Worm (Caenorhabditis elegans) whole organism, L1 larva: ENCODE results near the gene ddp-1.

Experiments
- C04F5.9 ChIP-seq: sonication (generic microtip); optimal IDR thresholded peaks from 2 replicates; lab custom pipeline; 2016; ENCODE audit warnings: missing genetic modification characterization, missing compliant biosample characterization
- C34B4.2 ChIP-seq: sonication (generic microtip); optimal IDR thresholded peaks from 2 replicates; lab custom pipeline; 2017; ENCODE audit warnings: mild to moderate bottlenecking, missing genetic modification characterization, missing compliant biosample characterization
- F16B12.6 ChIP-seq: fragments of 150-350 bp; optimal IDR thresholded peaks from 2 replicates; lab custom pipeline; 2014; ENCODE audit warnings: missing biosample characterization, missing genetic modification characterization
- Y116A8C.19 ChIP-seq: sonication (generic microtip); optimal IDR thresholded peaks from 2 replicates; lab custom pipeline; 2016; ENCODE audit warnings: missing compliant biosample characterization, missing genetic modification characterization, borderline replicate concordance
- alr-1 ChIP-seq: fragments of 200-800 bp; sonication (Bioruptor generic); optimal IDR thresholded peaks from 2 replicates; lab custom pipeline; 2018; ENCODE audit warnings: borderline replicate concordance, mild to moderate bottlenecking, missing genetic modification characterization, missing compliant biosample characterization
- aly-2 ChIP-seq: fragments of 150-350 bp; optimal IDR thresholded peaks from 2 replicates; lab custom pipeline; 2014; ENCODE audit warnings: missing biosample characterization, missing genetic modification characterization
- ceh-63 ChIP-seq: fragments of 200-800 bp; sonication (Bioruptor generic); optimal IDR thresholded peaks from 2 replicates; lab custom pipeline; 2018; ENCODE audit warnings: mild to moderate bottlenecking, missing genetic modification characterization, missing compliant biosample characterization
- ceh-8 ChIP-seq: fragments of 200-800 bp; sonication (Bioruptor generic); optimal IDR thresholded peaks from 2 replicates; lab custom pipeline; 2018; ENCODE audit warnings: mild to moderate bottlenecking, missing genetic modification characterization, moderate library complexity, missing compliant biosample characterization
- ceh-82 ChIP-seq, 3 experiments: fragments of 150-350 bp in 1 of 3; sonication (generic microtip) in 2 of 3; optimal IDR thresholded peaks; 2 replicates each; lab custom pipeline; 2014 to 2017; ENCODE audit warnings: missing biosample characterization in 3 of 3, missing genetic modification characterization in 3 of 3
- ceh-90 ChIP-seq: sonication (generic microtip); optimal IDR thresholded peaks from 2 replicates; lab custom pipeline; 2016; ENCODE audit warnings: missing genetic modification characterization, missing compliant biosample characterization
- ces-1 ChIP-seq: fragments of 150-350 bp; optimal IDR thresholded peaks from 2 replicates; lab custom pipeline; 2014; ENCODE audit warnings: missing biosample characterization, missing genetic modification reagents, missing genetic modification characterization
- dpl-1 ChIP-seq, 3 experiments: fragments of 150-350 bp in 2 of 3; sonication (generic microtip) in 1 of 3; optimal IDR thresholded peaks; 2 replicates each; lab custom pipeline; 2014 to 2017; ENCODE audit warnings: missing biosample characterization in 3 of 3, missing genetic modification characterization in 3 of 3, missing genetic modification reagents in 3 of 3
- dsc-1 ChIP-seq: sonication (generic microtip); optimal IDR thresholded peaks from 2 replicates; lab custom pipeline; 2016; ENCODE audit warnings: mild to moderate bottlenecking, missing genetic modification characterization, missing compliant biosample characterization
- efl-1 ChIP-seq, 4 experiments: fragments of 150-350 bp; optimal IDR thresholded peaks in 3 of 4; peaks in 1 of 4; 1 replicate in 1 of 4; 2 replicates in 3 of 4; lab custom pipeline; 2014; ENCODE audit warnings: missing biosample characterization in 2 of 4, missing genetic modification characterization in 2 of 4, missing genetic modification reagents in 2 of 4
- elt-2 ChIP-seq: sonication (generic microtip); optimal IDR thresholded peaks from 2 replicates; lab custom pipeline; 2016; ENCODE audit warnings: missing genetic modification characterization, mild to moderate bottlenecking, inconsistent platforms, missing compliant biosample characterization, missing genetic modification reagents
- elt-3 ChIP-seq, 6 experiments: fragments of 150-350 bp in 1 of 6; sonication (generic microtip); optimal IDR thresholded peaks; 2 replicates each; lab custom pipeline; 2017 to 2018; ENCODE audit warnings: missing biosample characterization in 6 of 6, missing genetic modification characterization in 6 of 6, inconsistent platforms in 1 of 6
- ets-5 ChIP-seq: fragments of 200-800 bp; sonication (Bioruptor generic); IDR thresholded peaks from 2 replicates; pipeline ENCODE4 v1.3.6; 2022; ENCODE audit warnings: missing genetic modification characterization, missing compliant biosample characterization
- fkh-10 ChIP-seq: sonication (generic microtip); optimal IDR thresholded peaks from 2 replicates; lab custom pipeline; 2017; ENCODE audit warnings: missing biosample characterization, missing genetic modification reagents, missing genetic modification characterization
- fos-1 ChIP-seq: fragments of 150-350 bp; optimal IDR thresholded peaks from 2 replicates; lab custom pipeline; 2014; ENCODE audit warnings: missing biosample characterization, missing genetic modification characterization
- grh-1 ChIP-seq: fragments of 200-800 bp; sonication (Bioruptor generic); IDR thresholded peaks from 2 replicates; pipeline ENCODE4 v1.3.6; 2022; ENCODE audit warnings: missing genetic modification reagents, missing genetic modification characterization, missing compliant biosample characterization
- hlh-17 ChIP-seq: fragments of 200-800 bp; sonication (Bioruptor generic); optimal IDR thresholded peaks from 2 replicates; lab custom pipeline; 2018; ENCODE audit warnings: missing genetic modification characterization, mild to moderate bottlenecking, missing compliant biosample characterization, moderate library complexity, borderline replicate concordance
- hlh-4 ChIP-seq: sonication (generic microtip); optimal IDR thresholded peaks from 2 replicates; lab custom pipeline; 2016; ENCODE audit warnings: mild to moderate bottlenecking, missing genetic modification characterization, missing compliant biosample characterization
- irx-1 ChIP-seq: sonication (generic microtip); optimal IDR thresholded peaks from 2 replicates; lab custom pipeline; 2016; ENCODE audit warnings: missing genetic modification characterization, missing compliant biosample characterization
- isw-1 ChIP-seq: fragments of 200-800 bp; sonication (Bioruptor generic); IDR thresholded peaks from 2 replicates; pipeline ENCODE4 v1.3.6; 2022; ENCODE audit warnings: missing genetic modification characterization, missing compliant biosample characterization
- jun-1 ChIP-seq: fragments of 150-350 bp; optimal IDR thresholded peaks from 2 replicates; lab custom pipeline; 2014; ENCODE audit warnings: missing biosample characterization, missing genetic modification reagents, missing genetic modification characterization
- lin-14 ChIP-seq: fragments of 200-800 bp; sonication (Bioruptor generic); optimal IDR thresholded peaks from 2 replicates; lab custom pipeline; 2018; ENCODE audit warnings: mild to moderate bottlenecking, missing genetic modification characterization, moderate library complexity, missing compliant biosample characterization
- lin-35 ChIP-seq, 2 experiments: fragments of 150-350 bp; optimal IDR thresholded peaks; 2 replicates each; lab custom pipeline; 2014; ENCODE audit warnings: missing biosample characterization in 2 of 2, missing genetic modification characterization in 2 of 2, missing genetic modification reagents in 2 of 2
- lin-39 ChIP-seq: fragments of 150-350 bp; optimal IDR thresholded peaks from 2 replicates; lab custom pipeline; 2014; ENCODE audit warnings: missing biosample characterization, missing genetic modification reagents, missing genetic modification characterization
- lsy-2 ChIP-seq, 2 experiments: fragments of 150-350 bp; optimal IDR thresholded peaks; 2 replicates each; lab custom pipeline; 2014; ENCODE audit warnings: missing biosample characterization in 2 of 2, missing genetic modification characterization in 2 of 2
- mdl-1 ChIP-seq, 2 experiments: fragments of 150-350 bp; optimal IDR thresholded peaks; 2 replicates each; lab custom pipeline; 2014 to 2017; ENCODE audit warnings: missing biosample characterization in 2 of 2, missing genetic modification characterization in 2 of 2, inconsistent platforms in 1 of 2
- nhr-11 ChIP-seq: fragments of 150-350 bp; optimal IDR thresholded peaks from 2 replicates; lab custom pipeline; 2014; ENCODE audit warnings: missing biosample characterization, missing genetic modification characterization
- nhr-19 ChIP-seq: fragments of 200-800 bp; sonication (Bioruptor generic); conservative IDR thresholded peaks from 2 replicates; pipeline ENCODE4 v1.3.6; 2022; ENCODE audit warnings: missing genetic modification characterization, missing compliant biosample characterization
- nhr-237 ChIP-seq: fragments of 150-350 bp; optimal IDR thresholded peaks from 2 replicates; lab custom pipeline; 2014; ENCODE audit warnings: missing biosample characterization, missing genetic modification characterization
- nhr-47 ChIP-seq: sonication (generic microtip); optimal IDR thresholded peaks from 2 replicates; lab custom pipeline; 2016; ENCODE audit warnings: mild to moderate bottlenecking, missing genetic modification characterization, moderate library complexity, missing compliant biosample characterization
- nhr-71 ChIP-seq: sonication (generic microtip); optimal IDR thresholded peaks from 2 replicates; lab custom pipeline; 2016; ENCODE audit warnings: mild to moderate bottlenecking, missing genetic modification characterization, moderate library complexity, missing compliant biosample characterization
- nhr-77 ChIP-seq: fragments of 150-350 bp; optimal IDR thresholded peaks from 2 replicates; lab custom pipeline; 2014; ENCODE audit warnings: missing biosample characterization, missing genetic modification characterization
- nhr-84 ChIP-seq: sonication (generic microtip); optimal IDR thresholded peaks from 2 replicates; lab custom pipeline; 2017; ENCODE audit warnings: missing biosample characterization, missing genetic modification characterization
- nhr-85 ChIP-seq: sonication (generic microtip); peaks from one replicate; lab custom pipeline; 2016; ENCODE audit warnings: missing genetic modification characterization, inconsistent platforms, missing compliant biosample characterization
- pag-3 ChIP-seq: sonication (generic microtip); optimal IDR thresholded peaks from 2 replicates; lab custom pipeline; 2017; ENCODE audit warnings: missing genetic modification characterization, mild to moderate bottlenecking, missing compliant biosample characterization, antibody characterized with exemption, borderline replicate concordance; ENCODE audit not compliant: insufficient read depth
- pqm-1 ChIP-seq: sonication (generic microtip); optimal IDR thresholded peaks from 3 replicates; lab custom pipeline; 2017; ENCODE audit warnings: missing biosample characterization, missing genetic modification characterization
- skn-1 ChIP-seq: fragments of 150-350 bp; optimal IDR thresholded peaks from 2 replicates; lab custom pipeline; 2014; ENCODE audit warnings: missing biosample characterization, missing genetic modification characterization
- snpc-4 ChIP-seq: fragments of 150-350 bp; optimal IDR thresholded peaks from 2 replicates; lab custom pipeline; 2014; ENCODE audit warnings: missing biosample characterization, missing genetic modification characterization
- snu-23 ChIP-seq: sonication (generic microtip); optimal IDR thresholded peaks from 2 replicates; lab custom pipeline; 2016; ENCODE audit warnings: missing genetic modification characterization, missing compliant biosample characterization
- sup-37 ChIP-seq: fragments of 200-800 bp; sonication (Bioruptor generic); optimal IDR thresholded peaks from 2 replicates; lab custom pipeline; 2018; ENCODE audit warnings: mild to moderate bottlenecking, missing genetic modification characterization, missing compliant biosample characterization
- unc-130 ChIP-seq: fragments of 150-350 bp; optimal IDR thresholded peaks from 2 replicates; lab custom pipeline; 2017; ENCODE audit warnings: missing biosample characterization, missing genetic modification characterization, inconsistent platforms
- vab-15 ChIP-seq: sonication (generic microtip); optimal IDR thresholded peaks from 2 replicates; lab custom pipeline; 2017; ENCODE audit warnings: missing genotype, mild to moderate bottlenecking, missing genetic modification characterization, missing compliant biosample characterization
- zip-4 ChIP-seq: fragments of 200-800 bp; sonication (Bioruptor generic); optimal IDR thresholded peaks from 2 replicates; lab custom pipeline; 2018; ENCODE audit warnings: mild to moderate bottlenecking, missing genetic modification characterization, moderate library complexity, missing compliant biosample characterization
- ztf-4 ChIP-seq: fragments of 150-350 bp; optimal IDR thresholded peaks from 2 replicates; lab custom pipeline; 2014; ENCODE audit warnings: missing biosample characterization, missing genetic modification characterization

ddp-1 gene

ce11 chrIII:1853944-1854343, 5.7 kb upstream of the ddp-1 start (continued):
- no peak for TF ChIP-seq nhr-84 (tag; lab: Kevin White, UChicago)
- no peak for TF ChIP-seq nhr-19
- no peak for TF ChIP-seq elt-2 (tag; lab: Kevin White, UChicago)
- peak; percentile 40 for TF ChIP-seq skn-1 (tag; lab: Kevin White, UChicago)
- no peak for TF ChIP-seq ztf-4 (tag; lab: Kevin White, UChicago)
- no peak for TF ChIP-seq nhr-77 (tag; lab: Kevin White, UChicago)
- no peak for TF ChIP-seq C34B4.2 (tag; lab: Kevin White, UChicago)
- no peak for TF ChIP-seq F16B12.6 (tag; lab: Kevin White, UChicago)
- TF ChIP-seq pqm-1 (tag; lab: Kevin White, UChicago), result no peak
- TF ChIP-seq ces-1 (GFP tag; lab: Kevin White, UChicago), result no peak
- no peak for TF ChIP-seq fos-1 (tag; lab: Kevin White, UChicago)
- TF ChIP-seq fkh-10 (GFP tag; lab: Kevin White, UChicago), result no peak
- TF ChIP-seq lin-35 (GFP tag; optimal IDR thresholded peaks at IDR 0.05; lab: Kevin White, UChicago), result peak in 1 of 2 experiments; percentile 60
- TF ChIP-seq hlh-17, result no peak
- peak in 1 of 2 experiments; percentile 12 for TF ChIP-seq mdl-1 (tag; optimal IDR thresholded peaks at IDR 0.05; lab: Kevin White, UChicago)
- no peak; the same call in 1 of the 2 replicates for TF ChIP-seq grh-1 (GFP tag; lab: Robert Waterston, UW)
- peak; percentile 66 for TF ChIP-seq nhr-85
- no peak for TF ChIP-seq ets-5
- peak in 1 of 6 experiments; percentile 64 for TF ChIP-seq elt-3 (tag; optimal IDR thresholded peaks at IDR 0.05; lab: Kevin White, UChicago)
- no peak for TF ChIP-seq Y116A8C.19 (tag; lab: Kevin White, UChicago)
- no peak for TF ChIP-seq hlh-4
- no peak for TF ChIP-seq ceh-63
- TF ChIP-seq aly-2 (tag; lab: Kevin White, UChicago), result no peak
- no peak for TF ChIP-seq nhr-237 (tag; lab: Kevin White, UChicago)
- no peak for TF ChIP-seq sup-37
- no peak for TF ChIP-seq ceh-8 (GFP tag; lab: Kevin White, UChicago)
- peak; percentile 45 for TF ChIP-seq snu-23 (GFP tag; lab: Kevin White, UChicago)
- TF ChIP-seq lin-39 (tag; lab: Kevin White, UChicago), result no peak
- TF ChIP-seq ceh-90 (tag; lab: Kevin White, UChicago), result no peak
- no peak for TF ChIP-seq unc-130 (tag; lab: Kevin White, UChicago)
- TF ChIP-seq nhr-11, result no peak
- no peak for TF ChIP-seq vab-15
- TF ChIP-seq C04F5.9 (tag; lab: Kevin White, UChicago), result no peak
- TF ChIP-seq pag-3 (tag; lab: Kevin White, UChicago), result peak; percentile 69
- TF ChIP-seq nhr-71 (tag; lab: Kevin White, UChicago), result no peak
- peak; percentile 3 to 47 (median 32) for TF ChIP-seq dpl-1 (GFP tag; optimal IDR thresholded peaks at IDR 0.05; lab: Kevin White, UChicago)
- TF ChIP-seq irx-1 (tag; lab: Kevin White, UChicago), result no peak
- TF ChIP-seq isw-1 (GFP tag; lab: Robert Waterston, UW), result no peak
- TF ChIP-seq dsc-1 (tag; lab: Kevin White, UChicago), result no peak
- no peak for TF ChIP-seq lin-14
- no peak for TF ChIP-seq snpc-4 (tag; lab: Kevin White, UChicago)
- TF ChIP-seq alr-1 (tag; lab: Kevin White, UChicago), result no peak
- TF ChIP-seq nhr-47 (tag; lab: Kevin White, UChicago), result no peak
- TF ChIP-seq efl-1 (optimal IDR thresholded peaks at IDR 0.05; lab: Kevin White, UChicago), result peak in 1 of 2 experiments; percentile 38
- peak; percentile 11 to 91 for TF ChIP-seq efl-1 (GFP tag; optimal IDR thresholded peaks at IDR 0.05 in 1 of 2; lab: Kevin White, UChicago)
- no peak for TF ChIP-seq jun-1 (tag; lab: Kevin White, UChicago)
- no peak for TF ChIP-seq zip-4 (GFP tag; lab: Kevin White, UChicago)
- TF ChIP-seq lsy-2 (tag; optimal IDR thresholded peaks at IDR 0.05; lab: Kevin White, UChicago), result peak in 1 of 2 experiments; percentile 23
- TF ChIP-seq ceh-82 (tag; optimal IDR thresholded peaks at IDR 0.05; lab: Kevin White, UChicago), result no peak
